Fruit fly (Drosophila melanogaster) whole organism, embryonic: ENCODE measurements around the gene CG31244.

Experiments used
- Atf3 ChIP-seq: fragments of 200-800 bp; sonication (Bioruptor generic); optimal IDR thresholded peaks from 3 replicates; lab custom pipeline; 2016; ENCODE audit warnings: missing biosample characterization, missing genetic modification characterization
- C15 ChIP-seq: fragments of 200-800 bp; sonication (Bioruptor generic); IDR thresholded peaks from 3 replicates; pipeline ENCODE4 v1.3.6; 2022; ENCODE audit warnings: missing biosample characterization, missing genetic modification characterization
- CG10209 ChIP-seq: fragments of 200-800 bp; sonication (Bioruptor generic); optimal IDR thresholded peaks from 3 replicates; lab custom pipeline; 2017; ENCODE audit warnings: missing biosample characterization, mild to moderate bottlenecking, missing genetic modification characterization, missing genetic modification reagents
- CG10267 ChIP-seq: fragments of 200-800 bp; sonication (Bioruptor generic); optimal IDR thresholded peaks from 2 replicates; lab custom pipeline; 2018; ENCODE audit warnings: missing biosample characterization, mild to moderate bottlenecking, missing genetic modification characterization, moderate library complexity
- CG12299 ChIP-seq: fragments of 200-800 bp; sonication (Bioruptor generic); optimal IDR thresholded peaks from 2 replicates; lab custom pipeline; 2018; ENCODE audit warnings: missing biosample characterization, mild to moderate bottlenecking, missing genetic modification characterization
- CG12942 ChIP-seq: fragments of 200-800 bp; sonication (Bioruptor generic); optimal IDR thresholded peaks from 3 replicates; lab custom pipeline; 2016; ENCODE audit warnings: missing biosample characterization, missing genetic modification characterization
- CG14014 ChIP-seq: fragments of 200-800 bp; sonication (Bioruptor generic); IDR thresholded peaks from 2 replicates; pipeline ENCODE4 v1.3.6; 2022; ENCODE audit warnings: missing biosample characterization, missing genetic modification characterization
- CG14441 ChIP-seq: fragments of 200-800 bp; sonication (Bioruptor generic); IDR thresholded peaks from 2 replicates; pipeline ENCODE4 v1.3.6; 2022; ENCODE audit warnings: missing biosample characterization, missing genetic modification characterization
- CG14710 ChIP-seq: fragments of 200-800 bp; sonication (Bioruptor generic); optimal IDR thresholded peaks from 3 replicates; lab custom pipeline; 2019; ENCODE audit warnings: missing biosample characterization, mild to moderate bottlenecking, missing genetic modification characterization, moderate library complexity
- CG14860 ChIP-seq: fragments of 200-800 bp; sonication (Bioruptor generic); IDR thresholded peaks from 3 replicates; pipeline ENCODE4 v1.3.6; 2022; ENCODE audit warnings: missing biosample characterization, missing genetic modification characterization; ENCODE audit not compliant: partially characterized antibody
- CG1529 ChIP-seq: fragments of 200-800 bp; sonication (Bioruptor generic); optimal IDR thresholded peaks from 3 replicates; lab custom pipeline; 2018; ENCODE audit warnings: missing biosample characterization, missing genetic modification characterization
- CG16813 ChIP-seq: fragments of 200-800 bp; sonication (Bioruptor generic); IDR thresholded peaks from 3 replicates; pipeline ENCODE4 v1.3.6; 2022; ENCODE audit warnings: missing biosample characterization, missing genetic modification characterization; ENCODE audit not compliant: partially characterized antibody
- CG17359 ChIP-seq: fragments of 200-800 bp; sonication (Bioruptor generic); optimal IDR thresholded peaks from 3 replicates; lab custom pipeline; 2018; ENCODE audit warnings: missing biosample characterization, mild to moderate bottlenecking, missing genetic modification characterization, moderate library complexity
- CG17802 ChIP-seq: fragments of 200-800 bp; sonication (Bioruptor generic); optimal IDR thresholded peaks from 2 replicates; lab custom pipeline; 2018; ENCODE audit warnings: missing biosample characterization, mild to moderate bottlenecking, missing genetic modification characterization, moderate library complexity
- CG2889 ChIP-seq: fragments of 200-800 bp; sonication (Bioruptor generic); IDR thresholded peaks from 3 replicates; pipeline ENCODE4 v1.3.6; 2022; ENCODE audit warnings: missing biosample characterization, missing genetic modification characterization
- CG32532 ChIP-seq: fragments of 200-800 bp; sonication (Bioruptor generic); IDR thresholded peaks from 2 replicates; pipeline ENCODE4 v1.3.6; 2022; ENCODE audit warnings: missing biosample characterization, missing genetic modification characterization
- CG32772 ChIP-seq: fragments of 200-800 bp; sonication (Bioruptor generic); IDR thresholded peaks from 2 replicates; pipeline ENCODE4 v1.3.6; 2022; ENCODE audit warnings: missing biosample characterization, missing genetic modification characterization
- CG4404 ChIP-seq: fragments of 200-800 bp; sonication (Bioruptor generic); IDR thresholded peaks from 2 replicates; pipeline ENCODE4 v1.3.6; 2022; ENCODE audit warnings: missing biosample characterization, missing genetic modification characterization
- CG6254 ChIP-seq: fragments of 200-800 bp; sonication (Bioruptor generic); optimal IDR thresholded peaks from 3 replicates; lab custom pipeline; 2017; ENCODE audit warnings: mild to moderate bottlenecking, missing biosample characterization, missing genetic modification reagents, missing genetic modification characterization
- CG6854 ChIP-seq: fragments of 200-800 bp; sonication (Bioruptor generic); optimal IDR thresholded peaks from 3 replicates; lab custom pipeline; 2017; ENCODE audit warnings: missing biosample characterization, mild to moderate bottlenecking, missing genetic modification characterization
- CG7928 ChIP-seq: fragments of 200-800 bp; sonication (Bioruptor generic); optimal IDR thresholded peaks from 2 replicates; lab custom pipeline; 2017; ENCODE audit warnings: missing biosample characterization, mild to moderate bottlenecking, missing genetic modification characterization
- CG9817 ChIP-seq: fragments of 200-800 bp; sonication (Bioruptor generic); optimal IDR thresholded peaks from 2 replicates; lab custom pipeline; 2018; ENCODE audit warnings: missing biosample characterization, mild to moderate bottlenecking, missing genetic modification characterization, moderate library complexity
- Ets65A ChIP-seq: fragments of 200-800 bp; sonication (Bioruptor generic); peaks from one replicate; lab custom pipeline; 2016; ENCODE audit warnings: missing biosample characterization, missing genetic modification characterization
- Fer1 ChIP-seq: fragments of 200-800 bp; sonication (Bioruptor generic); optimal IDR thresholded peaks from 2 replicates; lab custom pipeline; 2017; ENCODE audit warnings: missing biosample characterization, mild to moderate bottlenecking, missing genetic modification characterization
- GATAe ChIP-seq: fragments of 200-800 bp; sonication (Bioruptor generic); conservative IDR thresholded peaks from 2 replicates; pipeline ENCODE4 v1.3.6; 2022; ENCODE audit warnings: missing biosample characterization, missing genetic modification characterization
- Hr3 ChIP-seq: fragments of 200-800 bp; sonication (Bioruptor generic); optimal IDR thresholded peaks from 3 replicates; lab custom pipeline; 2016; ENCODE audit warnings: missing biosample characterization, missing genetic modification characterization
- Max ChIP-seq: fragments of 200-800 bp; sonication (Bioruptor generic); optimal IDR thresholded peaks from 2 replicates; lab custom pipeline; 2016; ENCODE audit warnings: missing biosample characterization, mild to moderate bottlenecking, missing genetic modification characterization
- Opbp ChIP-seq: fragments of 200-800 bp; sonication (Bioruptor generic); IDR thresholded peaks from 3 replicates; pipeline ENCODE4 v1.3.6; 2022; ENCODE audit warnings: missing biosample characterization, missing genetic modification characterization; ENCODE audit not compliant: partially characterized antibody
- Sox100B ChIP-seq: fragments of 200-800 bp; sonication (Bioruptor generic); optimal IDR thresholded peaks from 3 replicates; lab custom pipeline; 2018; ENCODE audit warnings: missing biosample characterization, mild to moderate bottlenecking, missing genetic modification characterization
- Xrp1 ChIP-seq: fragments of 200-800 bp; sonication (Bioruptor generic); IDR thresholded peaks from 2 replicates; pipeline ENCODE4 v1.3.6; 2022; ENCODE audit warnings: missing biosample characterization, missing genetic modification characterization
- ara ChIP-seq: fragments of 200-800 bp; sonication (Bioruptor generic); IDR thresholded peaks from 2 replicates; pipeline ENCODE4 v1.3.6; 2022; ENCODE audit warnings: missing biosample characterization, missing genetic modification characterization
- crp ChIP-seq, 2 experiments: fragments of 200-800 bp; sonication (Bioruptor generic); optimal IDR thresholded peaks; 2 replicates in 1 of 2; 3 replicates in 1 of 2; lab custom pipeline; 2017; ENCODE audit warnings: missing biosample characterization in 2 of 2, missing genetic modification characterization in 2 of 2, mild to moderate bottlenecking in 1 of 2, moderate library complexity in 1 of 2
- cwo ChIP-seq: fragments of 200-800 bp; sonication (Bioruptor generic); optimal IDR thresholded peaks from 3 replicates; lab custom pipeline; 2017; ENCODE audit warnings: missing biosample characterization, missing genetic modification characterization, mild to moderate bottlenecking, moderate library complexity, missing genetic modification reagents
- dmrt11E ChIP-seq: fragments of 200-800 bp; sonication (Bioruptor generic); optimal IDR thresholded peaks from 3 replicates; lab custom pipeline; 2018; ENCODE audit warnings: missing biosample characterization, mild to moderate bottlenecking, missing genetic modification characterization, moderate library complexity
- eve ChIP-seq, 2 experiments: fragments of >200 bp; optimal IDR thresholded peaks; 2 replicates each; lab custom pipeline; 2017; ENCODE audit warnings: missing biosample characterization in 2 of 2, missing genetic modification characterization in 2 of 2
- ind ChIP-seq: fragments of 200-800 bp; sonication (Bioruptor generic); optimal IDR thresholded peaks from 3 replicates; lab custom pipeline; 2016; ENCODE audit warnings: missing biosample characterization, missing genetic modification characterization
- lab ChIP-seq: fragments of 200-800 bp; sonication (Bioruptor generic); optimal IDR thresholded peaks from 3 replicates; lab custom pipeline; 2017; ENCODE audit warnings: missing biosample characterization, missing genetic modification characterization, mild to moderate bottlenecking, moderate library complexity, missing genetic modification reagents
- nerfin-1 ChIP-seq: fragments of 200-800 bp; sonication (Bioruptor generic); optimal IDR thresholded peaks from 3 replicates; lab custom pipeline; 2019; ENCODE audit warnings: missing biosample characterization, mild to moderate bottlenecking, missing genetic modification characterization, moderate library complexity
- phol ChIP-seq: fragments of 200-800 bp; sonication (Bioruptor generic); optimal IDR thresholded peaks from 3 replicates; lab custom pipeline; 2018; ENCODE audit warnings: missing biosample characterization, mild to moderate bottlenecking, missing genetic modification characterization, moderate library complexity
- sens ChIP-seq: fragments of 200-800 bp; sonication (Bioruptor generic); peaks from one replicate; lab custom pipeline; 2016; ENCODE audit warnings: missing biosample characterization, missing genetic modification characterization
- sqz ChIP-seq: fragments of 200-800 bp; sonication (Bioruptor generic); optimal IDR thresholded peaks from 3 replicates; lab custom pipeline; 2018; ENCODE audit warnings: missing biosample characterization, mild to moderate bottlenecking, missing genetic modification characterization
- sr ChIP-seq: fragments of 200-800 bp; sonication (Bioruptor generic); IDR thresholded peaks from 3 replicates; pipeline ENCODE4 v1.3.6; 2022; ENCODE audit warnings: missing biosample characterization, missing genetic modification characterization
- tin ChIP-seq: fragments of 200-800 bp; sonication (Bioruptor generic); optimal IDR thresholded peaks from 3 replicates; lab custom pipeline; 2016; ENCODE audit warnings: missing biosample characterization, missing genetic modification characterization
- toy ChIP-seq: fragments of 200-800 bp; sonication (Bioruptor generic); IDR thresholded peaks from 2 replicates; pipeline ENCODE4 v1.3.6; 2022; ENCODE audit warnings: missing biosample characterization, missing genetic modification characterization
- tup ChIP-seq: fragments of 200-800 bp; sonication (Bioruptor generic); optimal IDR thresholded peaks from 2 replicates; lab custom pipeline; 2016; ENCODE audit warnings: missing biosample characterization, mild to moderate bottlenecking, missing genetic modification characterization, moderate library complexity
- wek ChIP-seq: fragments of 200-800 bp; sonication (Bioruptor generic); optimal IDR thresholded peaks from 3 replicates; lab custom pipeline; 2018; ENCODE audit warnings: missing biosample characterization, mild to moderate bottlenecking, missing genetic modification characterization, moderate library complexity
- wor ChIP-seq: fragments of 200-800 bp; sonication (Bioruptor generic); IDR thresholded peaks from 2 replicates; pipeline ENCODE4 v1.3.6; 2022; ENCODE audit warnings: missing biosample characterization, missing genetic modification characterization
- zfh1 ChIP-seq: fragments of 200-800 bp; sonication (Bioruptor generic); IDR thresholded peaks from 3 replicates; pipeline ENCODE4 v1.3.6; 2022; ENCODE audit warnings: missing biosample characterization, missing genetic modification characterization

The CG31244 gene

DNA sequence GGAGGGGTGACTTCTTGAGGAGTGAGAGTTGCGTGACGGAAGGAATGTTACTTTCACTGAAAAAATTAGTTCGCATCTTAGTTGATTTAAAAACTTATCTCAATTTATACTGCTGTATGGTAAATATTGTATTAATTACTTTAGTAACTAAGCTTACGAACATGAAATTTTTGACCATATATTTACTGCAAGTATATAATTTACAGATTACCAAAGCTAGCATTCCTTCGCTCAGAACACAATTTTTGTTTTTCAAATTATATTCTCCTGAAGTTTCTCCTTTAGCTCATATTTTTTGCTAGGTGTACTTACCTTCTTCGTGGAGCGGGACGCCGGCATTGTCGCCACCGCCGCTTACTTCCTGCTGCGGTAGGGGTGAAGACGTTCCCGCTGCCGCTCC is 27.7 kb downstream of the CG31244 start (continued):
- TF ChIP-seq nerfin-1 (no peak), phol (peak; percentile 24), tin (GFP tag; lab: Kevin White, UChicago) (peak; percentile 12), wor (GFP tag; lab: Robert Waterston, UW) (no peak), zfh1 (GFP tag; lab: Robert Waterston, UW) (0 out of 3 replicates have a peak, but pooled peaks have one; percentile 19), Xrp1 (0 out of 2 replicates have a peak, but pooled peaks have one; percentile 38), CG17802 (no peak), CG14014 (no peak), dmrt11E (tag; lab: Kevin White, UChicago) (peak; percentile 22), CG14710 (tag; lab: Kevin White, UChicago) (peak; percentile 31), CG14860 (GFP tag; lab: Robert Waterston, UW) (no peak)

DNA sequence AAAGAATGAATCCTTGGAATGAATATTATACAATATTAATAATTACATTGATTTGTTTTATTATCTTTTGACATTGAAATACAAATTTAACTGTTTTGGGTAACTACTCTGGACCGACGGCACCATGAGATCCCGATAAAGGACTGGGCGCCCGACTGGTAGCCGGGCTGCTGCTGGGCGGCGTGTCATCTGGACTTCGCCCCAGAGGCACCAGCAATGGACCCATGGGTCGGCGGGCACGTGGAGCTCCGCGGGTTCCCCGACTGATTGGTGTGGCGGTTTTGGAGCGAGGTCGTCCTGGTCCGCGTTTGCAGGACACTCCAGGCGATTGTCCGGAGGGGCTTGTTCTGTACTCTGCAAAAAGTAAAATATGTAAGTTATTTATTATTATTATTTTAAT is 29.3 kb downstream of the CG31244 start:
- no peak for TF ChIP-seq ara
- peak; percentile 91 for TF ChIP-seq Ets65A (GFP tag; lab: Kevin White, UChicago)
- no peak for TF ChIP-seq Opbp (GFP tag; lab: Robert Waterston, UW)
- no peak for TF ChIP-seq sr (GFP tag; lab: Robert Waterston, UW)
- TF ChIP-seq tup (GFP tag; lab: Kevin White, UChicago), result no peak

DNA sequence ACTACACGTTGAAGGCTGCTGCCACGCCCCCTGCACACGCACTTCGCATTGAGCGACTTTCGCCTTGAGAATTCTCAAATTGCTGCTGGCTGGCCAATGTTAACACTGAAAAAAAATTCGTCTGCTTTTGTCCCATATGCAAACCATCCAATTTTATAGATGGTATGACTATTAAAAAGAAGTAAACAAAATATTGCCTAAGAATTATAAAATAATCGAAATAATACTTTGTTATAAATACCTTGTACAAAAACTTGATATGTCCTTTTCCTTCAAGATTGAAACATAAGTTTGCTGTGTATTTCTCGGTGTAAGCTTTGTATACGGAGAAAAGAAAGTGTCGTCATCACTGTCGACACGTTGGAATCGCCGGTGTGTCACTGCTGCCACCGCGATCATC is 35.5 kb downstream of the CG31244 start:
- TF ChIP-seq eve (GFP tag; optimal IDR thresholded peaks at IDR 0.05; lab: Kevin White, UChicago) (no peak), CG6254 (GFP tag; lab: Kevin White, UChicago) (no peak), dmrt11E (tag; lab: Kevin White, UChicago) (no peak), CG16813 (GFP tag; lab: Robert Waterston, UW) (no peak), GATAe (GFP tag; lab: Robert Waterston, UW) (no peak), CG12942 (no peak), Max (GFP tag; lab: Kevin White, UChicago) (no peak), toy (GFP tag; lab: Robert Waterston, UW) (no peak), CG2889 (GFP tag; lab: Robert Waterston, UW) (no peak), Sox100B (GFP tag; lab: Kevin White, UChicago) (no peak), CG32772 (no peak), Fer1 (GFP tag; lab: Kevin White, UChicago) (no peak), lab (GFP tag; lab: Kevin White, UChicago) (no peak), C15 (GFP tag; lab: Robert Waterston, UW) (no peak), CG17359 (tag; lab: Kevin White, UChicago) (no peak), Atf3 (GFP tag; lab: Kevin White, UChicago) (no peak)
- TF ChIP-seq, all 482 proteins: peak for 0

DNA sequence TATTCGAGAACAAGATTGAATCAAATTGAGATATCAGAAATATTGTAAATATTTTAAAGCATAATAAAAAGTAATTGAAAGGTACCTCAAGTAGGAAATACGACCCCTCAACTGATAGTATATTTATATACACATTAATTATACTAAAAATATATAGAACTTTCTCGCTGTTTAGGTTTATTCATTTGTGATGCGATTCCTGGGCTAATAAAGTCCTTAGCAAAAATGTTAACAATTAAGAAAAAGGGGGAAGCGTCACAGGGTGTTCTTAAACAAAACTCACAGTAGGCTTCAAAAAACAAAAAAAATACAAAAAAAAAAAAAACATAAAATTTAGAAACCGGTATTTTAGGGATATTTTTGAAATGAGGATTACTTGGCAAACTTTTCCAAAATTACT is 44.6 kb downstream of the CG31244 start, which contains the start of gene CG43203:
CG43203 (plus strand) TSS at position 301 of the 400 bp plus-strand sequence.
- TF ChIP-seq CG32532 (GFP tag; lab: Robert Waterston, UW), result no peak
- no peak for TF ChIP-seq CG7928 (GFP tag; lab: Kevin White, UChicago)
- TF ChIP-seq CG6854, result no peak
- no peak for TF ChIP-seq wek (GFP tag; lab: Kevin White, UChicago)
- no peak for TF ChIP-seq crp (GFP tag; optimal IDR thresholded peaks at IDR 0.05; lab: Kevin White, UChicago)
- TF ChIP-seq CG9817 (tag; lab: Kevin White, UChicago), result no peak
- TF ChIP-seq CG14441 (GFP tag; lab: Robert Waterston, UW), result no peak
- TF ChIP-seq sens (GFP tag; lab: Kevin White, UChicago), result no peak
- no peak for TF ChIP-seq CG1529
- no peak for TF ChIP-seq sqz (GFP tag; lab: Kevin White, UChicago)
- no peak for TF ChIP-seq cwo (GFP tag; lab: Kevin White, UChicago)
- TF ChIP-seq ind (GFP tag; lab: Kevin White, UChicago), result no peak
- no peak for TF ChIP-seq CG12299 (tag; lab: Kevin White, UChicago)
- TF ChIP-seq CG10209 (GFP tag; lab: Kevin White, UChicago), result no peak
- no peak for TF ChIP-seq CG10267 (tag; lab: Kevin White, UChicago)
- no peak for TF ChIP-seq CG4404 (GFP tag; lab: Robert Waterston, UW)
- no peak for TF ChIP-seq Hr3 (GFP tag; lab: Kevin White, UChicago)
